Fruit fly (Drosophila melanogaster): ENCODE results near the gene CG43965.

Gene CG43965

dm6 chr3L:8741051-8741468, 15.5 kb upstream of the CG43965 start (continued):
- TF ChIP-seq CG34224 (GFP tag; IDR thresholded peaks at IDR 0.05; ENCODE audit: partially characterized antibody), result no peak
- TF ChIP-seq CG10654 (GFP tag; optimal IDR thresholded peaks at IDR 0.05), result no peak
- no peak for TF ChIP-seq CG8359 (GFP tag; optimal IDR thresholded peaks at IDR 0.05; ENCODE audit: borderline replicate concordance)
- TF ChIP-seq CG42726 (GFP tag; IDR thresholded peaks at IDR 0.05; ENCODE audit: partially characterized antibody), result no peak
- TF ChIP-seq sens-2 (GFP tag; IDR thresholded peaks at IDR 0.05), result 0 out of 2 replicates have a peak, but pooled peaks have one; percentile 14
- TF ChIP-seq lmd (GFP tag; IDR thresholded peaks at IDR 0.05), result no peak
- no peak for TF ChIP-seq sna (GFP tag; IDR thresholded peaks at IDR 0.05; ENCODE audit: partially characterized antibody)
- TF ChIP-seq Dll (GFP tag; IDR thresholded peaks at IDR 0.05; ENCODE audit: partially characterized antibody), result no peak
- peak in 1 of 2 experiments; percentile 27 for TF ChIP-seq chif (GFP tag; optimal IDR thresholded peaks at IDR 0.05)
- TF ChIP-seq CG13123 (GFP tag; optimal IDR thresholded peaks at IDR 0.05), result no peak
- TF ChIP-seq CG1603 (tag; optimal IDR thresholded peaks at IDR 0.05), result no peak
- no peak for TF ChIP-seq ems (GFP tag; optimal IDR thresholded peaks at IDR 0.05)
- no peak for TF ChIP-seq CG1792 (GFP tag; optimal IDR thresholded peaks at IDR 0.05)
- TF ChIP-seq schlank (tag; optimal IDR thresholded peaks at IDR 0.05), result no peak
- no peak for TF ChIP-seq pum (GFP tag; optimal IDR thresholded peaks at IDR 0.05)
- no peak for TF ChIP-seq knrl (GFP tag; IDR thresholded peaks at IDR 0.05; ENCODE audit: partially characterized antibody)
- TF ChIP-seq ind (GFP tag; optimal IDR thresholded peaks at IDR 0.05), result no peak
- peak; percentile 5 for TF ChIP-seq CG18599 (GFP tag; optimal IDR thresholded peaks at IDR 0.05)
- TF ChIP-seq CG11504 (tag; optimal IDR thresholded peaks at IDR 0.05), result no peak
- TF ChIP-seq CG13424 (tag; optimal IDR thresholded peaks at IDR 0.05), result no peak
- no peak for TF ChIP-seq CG12391 (tag; optimal IDR thresholded peaks at IDR 0.05)
- TF ChIP-seq H15 (GFP tag; IDR thresholded peaks at IDR 0.05), result no peak
- no peak for TF ChIP-seq pros (GFP tag; optimal IDR thresholded peaks at IDR 0.05)
- TF ChIP-seq CG30020 (tag; optimal IDR thresholded peaks at IDR 0.05), result no peak
- no peak for TF ChIP-seq CG6791 (GFP tag; IDR thresholded peaks at IDR 0.05; ENCODE audit: partially characterized antibody)
- no peak; the same call in 1 of the 2 replicates for TF ChIP-seq CG43689 (GFP tag; IDR thresholded peaks at IDR 0.05)
- TF ChIP-seq zfh1 (GFP tag; IDR thresholded peaks at IDR 0.05), result no peak
- TF ChIP-seq sug (tag; optimal IDR thresholded peaks at IDR 0.05), result no peak
- 0 out of 2 replicates have a peak, but pooled peaks have one; percentile 26 for TF ChIP-seq Ptx1 (GFP tag; IDR thresholded peaks at IDR 0.05)
- no peak for TF ChIP-seq CG14710 (tag; optimal IDR thresholded peaks at IDR 0.05)
- peak; percentile 45 for TF ChIP-seq ewg (GFP tag; optimal IDR thresholded peaks at IDR 0.05)
- TF ChIP-seq CG4617 (GFP tag; optimal IDR thresholded peaks at IDR 0.05; ENCODE audit: borderline replicate concordance), result no peak
- no peak for TF ChIP-seq peb (GFP tag; IDR thresholded peaks at IDR 0.05)
- no peak for TF ChIP-seq sim (GFP tag; IDR thresholded peaks at IDR 0.05)
- no peak for TF ChIP-seq CG15073 (GFP tag; optimal IDR thresholded peaks at IDR 0.05)
- peak; percentile 27 for TF ChIP-seq CG2875 (GFP tag; optimal IDR thresholded peaks at IDR 0.05)
- no peak for TF ChIP-seq Bdp1 (GFP tag; optimal IDR thresholded peaks at IDR 0.05)
- TF ChIP-seq B-H2 (GFP tag; optimal IDR thresholded peaks at IDR 0.05), result no peak
- no peak for TF ChIP-seq twi (tag; optimal IDR thresholded peaks at IDR 0.05)
- TF ChIP-seq dan (GFP tag; IDR thresholded peaks at IDR 0.05), result no peak
- no peak for TF ChIP-seq gce (GFP tag; IDR thresholded peaks at IDR 0.05)
- TF ChIP-seq stc (GFP tag; IDR thresholded peaks at IDR 0.05), result no peak
- TF ChIP-seq crol (GFP tag; IDR thresholded peaks at IDR 0.05), result peak; percentile 51; the same call in 1 of the 2 replicates
- TF ChIP-seq ab (GFP tag; optimal IDR thresholded peaks at IDR 0.05), result no peak
- TF ChIP-seq btn (GFP tag; optimal IDR thresholded peaks at IDR 0.05), result no peak
- no peak for TF ChIP-seq Atf3 (GFP tag; optimal IDR thresholded peaks at IDR 0.05)
- no peak for TF ChIP-seq cwo (GFP tag; optimal IDR thresholded peaks at IDR 0.05)
- TF ChIP-seq bsh (GFP tag; optimal IDR thresholded peaks at IDR 0.05), result no peak
- no peak for TF ChIP-seq ranshi (GFP tag; IDR thresholded peaks at IDR 0.05)
- no peak for TF ChIP-seq vnd (GFP tag; IDR thresholded peaks at IDR 0.05; ENCODE audit: partially characterized antibody)
